Fruit fly (Drosophila melanogaster) whole organism, embryonic: Measurements from ENCODE around the gene cana.

Source experiments
- B-H2 ChIP-seq: fragments of 200-800 bp; sonication (Bioruptor generic); optimal IDR thresholded peaks from 2 replicates; lab custom pipeline; 2018; ENCODE audit warnings: missing biosample characterization, mild to moderate bottlenecking, missing genetic modification characterization
- BEAF-32 ChIP-seq: fragments of 200-800 bp; sonication (Bioruptor generic); optimal IDR thresholded peaks from 3 replicates; lab custom pipeline; 2017; ENCODE audit warnings: missing biosample characterization, missing genetic modification characterization, mild to moderate bottlenecking, moderate library complexity, missing genetic modification reagents
- Blimp-1 ChIP-seq: fragments of 200-800 bp; sonication (Bioruptor generic); optimal IDR thresholded peaks from 3 replicates; lab custom pipeline; 2018; ENCODE audit warnings: missing biosample characterization, missing genetic modification characterization, mild to moderate bottlenecking, moderate library complexity, missing genetic modification reagents
- CG10654 ChIP-seq: fragments of 200-800 bp; sonication (Bioruptor generic); optimal IDR thresholded peaks from 2 replicates; lab custom pipeline; 2016; ENCODE audit warnings: missing biosample characterization, missing genetic modification characterization
- CG10959 ChIP-seq: fragments of 200-800 bp; sonication (Bioruptor generic); IDR thresholded peaks from 2 replicates; pipeline ENCODE4 v1.3.6; 2022; ENCODE audit warnings: missing biosample characterization, missing genetic modification characterization
- CG11398 ChIP-seq: fragments of 200-800 bp; sonication (Bioruptor generic); optimal IDR thresholded peaks from 2 replicates; lab custom pipeline; 2016; ENCODE audit warnings: missing biosample characterization, missing genetic modification characterization
- CG13296 ChIP-seq: fragments of 200-800 bp; sonication (Bioruptor generic); optimal IDR thresholded peaks from 3 replicates; lab custom pipeline; 2018; ENCODE audit warnings: missing biosample characterization, mild to moderate bottlenecking, missing genetic modification characterization
- CG14860 ChIP-seq: fragments of 200-800 bp; sonication (Bioruptor generic); IDR thresholded peaks from 3 replicates; pipeline ENCODE4 v1.3.6; 2022; ENCODE audit warnings: missing biosample characterization, missing genetic modification characterization; ENCODE audit not compliant: partially characterized antibody
- CG1647 ChIP-seq: fragments of 200-800 bp; sonication (Bioruptor generic); optimal IDR thresholded peaks from 3 replicates; lab custom pipeline; 2016; ENCODE audit warnings: missing biosample characterization, missing genetic modification characterization
- CG16863 ChIP-seq: fragments of 200-800 bp; sonication (Bioruptor generic); optimal IDR thresholded peaks from 3 replicates; lab custom pipeline; 2016; ENCODE audit warnings: missing biosample characterization, missing genetic modification characterization
- CG17186 ChIP-seq: fragments of 200-800 bp; sonication (Bioruptor generic); optimal IDR thresholded peaks from 3 replicates; lab custom pipeline; 2017; ENCODE audit warnings: missing biosample characterization, missing genetic modification reagents, missing genetic modification characterization
- CG17359 ChIP-seq: fragments of 200-800 bp; sonication (Bioruptor generic); optimal IDR thresholded peaks from 3 replicates; lab custom pipeline; 2018; ENCODE audit warnings: missing biosample characterization, mild to moderate bottlenecking, missing genetic modification characterization, moderate library complexity
- CG18011 ChIP-seq: fragments of 200-800 bp; sonication (Bioruptor generic); optimal IDR thresholded peaks from 2 replicates; lab custom pipeline; 2017; ENCODE audit warnings: missing biosample characterization, missing genetic modification characterization, mild to moderate bottlenecking, moderate library complexity, missing genotype
- CG18619 ChIP-seq: fragments of 200-800 bp; sonication (Bioruptor generic); optimal IDR thresholded peaks from 3 replicates; lab custom pipeline; 2017; ENCODE audit warnings: missing biosample characterization, mild to moderate bottlenecking, missing genetic modification characterization
- CG3281 ChIP-seq: fragments of 200-800 bp; sonication (Bioruptor generic); optimal IDR thresholded peaks from 3 replicates; lab custom pipeline; 2017; ENCODE audit warnings: missing biosample characterization, mild to moderate bottlenecking, missing genetic modification characterization
- CG33213 ChIP-seq: fragments of 200-800 bp; sonication (Bioruptor generic); optimal IDR thresholded peaks from 3 replicates; lab custom pipeline; 2016; ENCODE audit warnings: missing biosample characterization, missing genetic modification characterization
- CG3995 ChIP-seq: fragments of 200-800 bp; sonication (Bioruptor generic); optimal IDR thresholded peaks from 3 replicates; lab custom pipeline; 2016; ENCODE audit warnings: missing biosample characterization, missing genetic modification characterization
- CG4730 ChIP-seq: fragments of 200-800 bp; sonication (Bioruptor generic); IDR thresholded peaks from 2 replicates; pipeline ENCODE4 v1.3.6; 2022; ENCODE audit warnings: missing biosample characterization, missing genetic modification characterization
- CG4820 ChIP-seq: fragments of 200-800 bp; sonication (Bioruptor generic); optimal IDR thresholded peaks from 3 replicates; lab custom pipeline; 2016; ENCODE audit warnings: missing biosample characterization, missing genetic modification characterization
- CG7357 ChIP-seq: fragments of 200-800 bp; sonication (Bioruptor generic); IDR thresholded peaks from 3 replicates; pipeline ENCODE4 v1.3.6; 2022; ENCODE audit warnings: missing biosample characterization, missing genetic modification characterization
- CG8765 ChIP-seq: fragments of 200-800 bp; sonication (Bioruptor generic); IDR thresholded peaks from 2 replicates; pipeline ENCODE4 v1.3.6; 2022; ENCODE audit warnings: missing biosample characterization, missing genetic modification characterization
- CG9817 ChIP-seq: fragments of 200-800 bp; sonication (Bioruptor generic); optimal IDR thresholded peaks from 2 replicates; lab custom pipeline; 2018; ENCODE audit warnings: missing biosample characterization, mild to moderate bottlenecking, missing genetic modification characterization, moderate library complexity
- CTCF ChIP-seq: fragments of 200-800 bp; sonication (Bioruptor generic); optimal IDR thresholded peaks from 2 replicates; lab custom pipeline; 2017; ENCODE audit warnings: missing biosample characterization, mild to moderate bottlenecking, missing genetic modification characterization, moderate library complexity
- Dbx ChIP-seq: fragments of 200-800 bp; sonication (Bioruptor generic); IDR thresholded peaks from 3 replicates; pipeline ENCODE4 v1.3.6; 2022; ENCODE audit warnings: missing biosample characterization, missing genetic modification characterization
- Drgx ChIP-seq: fragments of 200-800 bp; sonication (Bioruptor generic); IDR thresholded peaks from 2 replicates; pipeline ENCODE4 v1.3.6; 2022; ENCODE audit warnings: missing biosample characterization, missing genetic modification characterization
- Eip74EF ChIP-seq, 2 experiments: fragments of 200-800 bp in 1 of 2; fragments of >200 bp in 1 of 2; sonication (Bioruptor generic) in 1 of 2; optimal IDR thresholded peaks; 2 replicates each; lab custom pipeline; 2017 to 2019; ENCODE audit warnings: missing biosample characterization in 2 of 2, missing genetic modification characterization in 2 of 2, mild to moderate bottlenecking in 1 of 2, moderate library complexity in 1 of 2
- Ets97D ChIP-seq: fragments of 200-800 bp; sonication (Bioruptor generic); optimal IDR thresholded peaks from 3 replicates; lab custom pipeline; 2016; ENCODE audit warnings: missing biosample characterization, missing genetic modification characterization
- Fer1 ChIP-seq: fragments of 200-800 bp; sonication (Bioruptor generic); optimal IDR thresholded peaks from 2 replicates; lab custom pipeline; 2017; ENCODE audit warnings: missing biosample characterization, mild to moderate bottlenecking, missing genetic modification characterization
- HLH3B ChIP-seq: fragments of 200-800 bp; sonication (Bioruptor generic); IDR thresholded peaks from 2 replicates; pipeline ENCODE4 v1.3.6; 2022; ENCODE audit warnings: missing biosample characterization, missing genetic modification characterization
- HLH4C ChIP-seq: fragments of 200-800 bp; sonication (Bioruptor generic); IDR thresholded peaks from 3 replicates; pipeline ENCODE4 v1.3.6; 2022; ENCODE audit warnings: missing biosample characterization, missing genetic modification characterization; ENCODE audit not compliant: partially characterized antibody
- HmgZ ChIP-seq: fragments of 200-800 bp; sonication (Bioruptor generic); optimal IDR thresholded peaks from 2 replicates; lab custom pipeline; 2018; ENCODE audit warnings: missing biosample characterization, mild to moderate bottlenecking, missing genetic modification characterization
- Lhr ChIP-seq: fragments of 200-800 bp; sonication (Bioruptor generic); optimal IDR thresholded peaks from 3 replicates; lab custom pipeline; 2017; ENCODE audit warnings: mild to moderate bottlenecking, missing biosample characterization, missing genetic modification reagents, missing genetic modification characterization
- NK7.1 ChIP-seq: fragments of 200-800 bp; sonication (Bioruptor generic); optimal IDR thresholded peaks from 3 replicates; lab custom pipeline; 2016; ENCODE audit warnings: missing biosample characterization, missing genetic modification characterization
- PHDP ChIP-seq: fragments of 200-800 bp; sonication (Bioruptor generic); optimal IDR thresholded peaks from 3 replicates; lab custom pipeline; 2018; ENCODE audit warnings: missing biosample characterization, mild to moderate bottlenecking, missing genetic modification characterization, moderate library complexity
- Poxn ChIP-seq: fragments of 200-800 bp; sonication (Bioruptor generic); IDR thresholded peaks from 2 replicates; pipeline ENCODE4 v1.3.6; 2022; ENCODE audit warnings: missing biosample characterization, missing genetic modification characterization
- crc ChIP-seq: fragments of 200-800 bp; sonication (Bioruptor generic); optimal IDR thresholded peaks from 2 replicates; lab custom pipeline; 2016; ENCODE audit warnings: missing biosample characterization, missing genetic modification characterization
- crp ChIP-seq, 2 experiments: fragments of 200-800 bp; sonication (Bioruptor generic); optimal IDR thresholded peaks; 2 replicates in 1 of 2; 3 replicates in 1 of 2; lab custom pipeline; 2017; ENCODE audit warnings: missing biosample characterization in 2 of 2, missing genetic modification characterization in 2 of 2, mild to moderate bottlenecking in 1 of 2, moderate library complexity in 1 of 2
- grau ChIP-seq: fragments of 200-800 bp; optimal IDR thresholded peaks from 3 replicates; lab custom pipeline; 2019; ENCODE audit warnings: missing biosample characterization, mild to moderate bottlenecking, missing genetic modification characterization, moderate library complexity
- insv ChIP-seq, 2 experiments: fragments of 200-800 bp; sonication (Bioruptor generic); optimal IDR thresholded peaks; 3 replicates each; lab custom pipeline; 2016 to 2018; ENCODE audit warnings: missing biosample characterization in 2 of 2, missing genetic modification characterization in 2 of 2
- knrl ChIP-seq: fragments of 200-800 bp; sonication (Bioruptor generic); IDR thresholded peaks from 3 replicates; pipeline ENCODE4 v1.3.6; 2022; ENCODE audit warnings: missing biosample characterization, missing genetic modification characterization; ENCODE audit not compliant: partially characterized antibody
- mld ChIP-seq: fragments of 200-800 bp; sonication (Bioruptor generic); IDR thresholded peaks from 3 replicates; pipeline ENCODE4 v1.3.6; 2022; ENCODE audit warnings: missing biosample characterization, missing genetic modification characterization; ENCODE audit not compliant: partially characterized antibody
- org-1 ChIP-seq: fragments of 200-800 bp; sonication (Bioruptor generic); optimal IDR thresholded peaks from 2 replicates; lab custom pipeline; 2017; ENCODE audit warnings: missing biosample characterization, missing genetic modification characterization
- pnt ChIP-seq: fragments of 200-800 bp; sonication (Bioruptor generic); optimal IDR thresholded peaks from 3 replicates; lab custom pipeline; 2016; ENCODE audit warnings: missing biosample characterization, missing genetic modification characterization
- so ChIP-seq: fragments of 200-800 bp; sonication (Bioruptor generic); IDR thresholded peaks from 3 replicates; pipeline ENCODE4 v1.3.6; 2022; ENCODE audit warnings: missing biosample characterization, missing genetic modification characterization
- sr ChIP-seq: fragments of 200-800 bp; sonication (Bioruptor generic); IDR thresholded peaks from 3 replicates; pipeline ENCODE4 v1.3.6; 2022; ENCODE audit warnings: missing biosample characterization, missing genetic modification characterization
- stwl ChIP-seq: fragments of 200-800 bp; sonication (Bioruptor generic); optimal IDR thresholded peaks from 3 replicates; lab custom pipeline; 2018; ENCODE audit warnings: missing biosample characterization, mild to moderate bottlenecking, missing genetic modification characterization, moderate library complexity
- tin ChIP-seq: fragments of 200-800 bp; sonication (Bioruptor generic); optimal IDR thresholded peaks from 3 replicates; lab custom pipeline; 2016; ENCODE audit warnings: missing biosample characterization, missing genetic modification characterization
- unc-4 ChIP-seq: fragments of 200-800 bp; sonication (Bioruptor generic); IDR thresholded peaks from 2 replicates; pipeline ENCODE4 v1.3.6; 2022; ENCODE audit warnings: missing biosample characterization, missing genetic modification characterization; ENCODE audit not compliant: partially characterized antibody
- wdn ChIP-seq: fragments of 200-800 bp; sonication (Bioruptor generic); IDR thresholded peaks from 2 replicates; pipeline ENCODE4 v1.3.6; 2022; ENCODE audit warnings: missing biosample characterization, missing genetic modification characterization
- wek ChIP-seq: fragments of 200-800 bp; sonication (Bioruptor generic); optimal IDR thresholded peaks from 3 replicates; lab custom pipeline; 2018; ENCODE audit warnings: missing biosample characterization, mild to moderate bottlenecking, missing genetic modification characterization, moderate library complexity

cana gene

dm6 chr2L:11277927-11278351, 8.4 kb downstream of the cana start, which contains the start of gene CG33695 (continued):
- peak; percentile 56 for TF ChIP-seq PHDP (tag; lab: Kevin White, UChicago)
- TF ChIP-seq crc (GFP tag; lab: Kevin White, UChicago): peak; percentile 35
- TF ChIP-seq Ets97D: peak; percentile 86
- peak; percentile 59 for TF ChIP-seq unc-4 (GFP tag; lab: Robert Waterston, UW)
- peak; percentile 79 for TF ChIP-seq Fer1 (GFP tag; lab: Kevin White, UChicago)
- peak; percentile 50 for TF ChIP-seq CG3281
- TF ChIP-seq CG9817 (tag; lab: Kevin White, UChicago): peak; percentile 35
- peak; percentile 42 for TF ChIP-seq NK7.1 (GFP tag; lab: Kevin White, UChicago)
- peak; percentile 82 for TF ChIP-seq HmgZ (tag; lab: Kevin White, UChicago)
- TF ChIP-seq CG4730 (GFP tag; lab: Robert Waterston, UW): peak; percentile 15; the same call in 1 of the 2 replicates
- TF ChIP-seq HLH3B (GFP tag; lab: Robert Waterston, UW): 0 out of 2 replicates have a peak, but pooled peaks have one; percentile 10
- TF ChIP-seq Poxn (GFP tag; lab: Robert Waterston, UW): no peak
- peak; percentile 22 for TF ChIP-seq CG17359 (tag; lab: Kevin White, UChicago)
- TF ChIP-seq CG11398 (GFP tag; lab: Kevin White, UChicago): peak; percentile 59
- no peak for TF ChIP-seq Lhr (GFP tag; lab: Kevin White, UChicago)
- TF ChIP-seq Eip74EF (GFP tag; optimal IDR thresholded peaks at IDR 0.05; lab: Kevin White, UChicago): no peak
- peak; percentile 43 for TF ChIP-seq CG18619 (GFP tag; lab: Kevin White, UChicago)
- peak; percentile 84 for TF ChIP-seq CG17186 (GFP tag; lab: Kevin White, UChicago)
- TF ChIP-seq wdn (GFP tag; lab: Robert Waterston, UW): peak; percentile 37; the same call in 1 of the 2 replicates
- TF ChIP-seq CG13296 (GFP tag; lab: Kevin White, UChicago): peak; percentile 12
- no peak for TF ChIP-seq sr (GFP tag; lab: Robert Waterston, UW)
- TF ChIP-seq mld: peak; percentile 56; the same call in 1 of the 3 replicates
- TF ChIP-seq Blimp-1 (GFP tag; lab: Kevin White, UChicago): no peak
- peak; percentile 58 for TF ChIP-seq CG16863 (GFP tag; lab: Kevin White, UChicago)
- TF ChIP-seq CG14860 (GFP tag; lab: Robert Waterston, UW): peak; percentile 64; the same call in 2 of the 3 replicates
- peak; percentile 78 for TF ChIP-seq HLH4C
- TF ChIP-seq Dbx (GFP tag; lab: Robert Waterston, UW): peak; percentile 76; the same call in 2 of the 3 replicates
- TF ChIP-seq CG1647 (GFP tag; lab: Kevin White, UChicago): peak; percentile 63
- TF ChIP-seq Drgx (GFP tag; lab: Robert Waterston, UW): no peak
- peak; percentile 47 for TF ChIP-seq CG10654 (GFP tag; lab: Kevin White, UChicago)
- TF ChIP-seq stwl (tag; lab: Kevin White, UChicago): peak; percentile 100
- TF ChIP-seq CG10959: peak; percentile 16; the same call in 1 of the 2 replicates
- TF ChIP-seq CG3995: peak; percentile 43
- peak; percentile 44 for TF ChIP-seq CG18011 (GFP tag; lab: Kevin White, UChicago)
- TF ChIP-seq CG33213 (GFP tag; lab: Kevin White, UChicago): peak; percentile 73
- peak; percentile 60 for TF ChIP-seq org-1 (GFP tag; lab: Kevin White, UChicago)
- TF ChIP-seq crp (GFP tag; optimal IDR thresholded peaks at IDR 0.05; lab: Kevin White, UChicago): peak in 1 of 2 experiments; percentile 17
- peak; percentile 11 for TF ChIP-seq CTCF (GFP tag; lab: Kevin White, UChicago)
- peak; percentile 70 for TF ChIP-seq tin (GFP tag; lab: Kevin White, UChicago)
- peak; percentile 77 for TF ChIP-seq B-H2 (GFP tag; lab: Kevin White, UChicago)
- peak; percentile 58 for TF ChIP-seq BEAF-32 (GFP tag; lab: Kevin White, UChicago)
- TF ChIP-seq so (GFP tag; lab: Robert Waterston, UW): 0 out of 3 replicates have a peak, but pooled peaks have one; percentile 12
- TF ChIP-seq CG8765 (GFP tag; lab: Robert Waterston, UW): no peak
- TF ChIP-seq CG4820 (GFP tag; lab: Kevin White, UChicago): peak; percentile 56
- no peak for TF ChIP-seq wek (GFP tag; lab: Kevin White, UChicago)
- TF ChIP-seq CG7357 (GFP tag; lab: Robert Waterston, UW): no peak
- peak; percentile 58; the same call in 2 of the 3 replicates for TF ChIP-seq knrl (GFP tag; lab: Robert Waterston, UW)
- peak; percentile 49 for TF ChIP-seq pnt (GFP tag; lab: Kevin White, UChicago)
- peak; percentile 56 for TF ChIP-seq grau (tag; lab: Kevin White, UChicago)
- TF ChIP-seq insv (GFP tag; optimal IDR thresholded peaks at IDR 0.05; lab: Kevin White, UChicago): no peak
